Worm (Caenorhabditis elegans): Measurements from ENCODE around the gene F44E2.8.

F44E2.8 gene

DNA sequence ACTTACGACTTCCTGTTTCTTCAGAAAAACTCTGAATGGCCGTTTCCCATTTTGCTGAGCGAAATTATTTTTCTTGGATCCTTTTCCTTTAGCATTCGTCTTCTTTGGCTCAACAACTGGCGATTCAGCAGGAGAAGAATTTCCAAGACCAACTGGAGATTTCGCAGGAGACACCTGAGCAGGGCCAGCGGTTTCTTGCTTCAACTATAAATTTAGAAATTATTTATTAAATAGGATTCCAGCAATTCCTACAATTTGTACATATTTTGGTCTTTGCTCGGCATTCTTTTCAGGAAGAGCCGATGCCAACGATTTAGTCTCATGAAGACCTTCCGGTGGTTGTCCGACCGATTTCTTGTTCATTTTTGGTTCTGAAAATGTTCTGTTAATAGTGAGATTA is at the start of gene F44E2.8:
Gene F44E2.8, minus strand, starts transcription at position 371 of the 400 bp plus-strand sequence.
- TF ChIP-seq ceh-28 (tag; optimal IDR thresholded peaks at IDR 0.05) = no peak
- peak in 1 of 2 experiments; percentile 23 for TF ChIP-seq unc-62 (GFP tag; optimal IDR thresholded peaks at IDR 0.05 in 1 of 2)
- no peak for TF ChIP-seq unc-62 (tag; optimal IDR thresholded peaks at IDR 0.05)
- TF ChIP-seq T26A8.4 (GFP tag; IDR thresholded peaks at IDR 0.05) = 0 out of 2 replicates have a peak, but pooled peaks have one; percentile 29
- TF ChIP-seq daf-16 (GFP tag; optimal IDR thresholded peaks at IDR 0.05) = no peak
- TF ChIP-seq daf-16 (tag; optimal IDR thresholded peaks at IDR 0.05) = peak; percentile 8
- TF ChIP-seq ZK337.2 (GFP tag; IDR thresholded peaks at IDR 0.05) = no peak
- peak; percentile 52 for TF ChIP-seq lin-38 (GFP tag; IDR thresholded peaks at IDR 0.05)
- TF ChIP-seq nhr-42 (GFP tag; IDR thresholded peaks at IDR 0.05) = no peak

ce11 chrIII:8898267-8898666 is 48.6 kb upstream of the F44E2.8 start:
- TF ChIP-seq lin-38 (GFP tag; IDR thresholded peaks at IDR 0.05) = peak; percentile 29; the same call in 1 of the 2 replicates
- 0 out of 2 replicates have a peak, but pooled peaks have one; percentile 15 for TF ChIP-seq dmd-8 (GFP tag; IDR thresholded peaks at IDR 0.05)

- TF ChIP-seq F10B5.3 (tag; optimal IDR thresholded peaks at IDR 0.05) (no peak), skn-1 (tag; optimal IDR thresholded peaks at IDR 0.05) (no peak), ZK337.2 (GFP tag; IDR thresholded peaks at IDR 0.05) (no peak), mep-1 (tag; optimal IDR thresholded peaks at IDR 0.05) (no peak), lin-38 (GFP tag; IDR thresholded peaks at IDR 0.05) (no peak), jun-1 (tag; optimal IDR thresholded peaks at IDR 0.05) (no peak), lim-7 (GFP tag; IDR thresholded peaks at IDR 0.05) (no peak), F37D6.2 (tag; optimal IDR thresholded peaks at IDR 0.05) (no peak), fkh-10 (GFP tag; optimal IDR thresholded peaks at IDR 0.05) (no peak), Y105C5A.15 (GFP tag; IDR thresholded peaks at IDR 0.05) (no peak), lin-29 (GFP tag; IDR thresholded peaks at IDR 0.05) (no peak), ceh-62 (tag; optimal IDR thresholded peaks at IDR 0.05) (no peak), mdl-1 (tag; optimal IDR thresholded peaks at IDR 0.05) (no peak), F49E8.2 (tag; optimal IDR thresholded peaks at IDR 0.05; ENCODE audit: borderline replicate concordance) (no peak), hif-1 (tag; optimal IDR thresholded peaks at IDR 0.05) (no peak), rbr-2 (tag; optimal IDR thresholded peaks at IDR 0.05) (no peak), nhr-6 (tag; optimal IDR thresholded peaks at IDR 0.05) (no peak)
Measured at ce11 chrIII:8894782-8895181, 45.1 kb upstream of the F44E2.8 start, which contains the start of gene asna-1. Gene asna-1 (plus strand): TSS chrIII:8895082.

- TF ChIP-seq unc-62 (GFP tag; optimal IDR thresholded peaks at IDR 0.05 in 1 of 2) = no peak
- no peak for TF ChIP-seq unc-62 (tag; optimal IDR thresholded peaks at IDR 0.05)
- TF ChIP-seq nhr-111 (GFP tag; optimal IDR thresholded peaks at IDR 0.05) = no peak
- no peak for TF ChIP-seq snpc-4 (tag; optimal IDR thresholded peaks at IDR 0.05)
Measured at ce11 chrIII:8893464-8893863, 43.8 kb upstream of the F44E2.8 start, which contains the start of gene ZK637.4. Gene ZK637.4 (plus strand): TSS chrIII:8893764.

ce11 chrIII:8889931-8890330 is 40.3 kb upstream of the F44E2.8 start, which contains the start of gene lnkn-1:
Gene lnkn-1 (plus strand): TSS chrIII:8890231.
- TF ChIP-seq unc-62 (GFP tag; optimal IDR thresholded peaks at IDR 0.05 in 1 of 2) (no peak), unc-62 (tag; optimal IDR thresholded peaks at IDR 0.05) (no peak), T26A8.4 (GFP tag; IDR thresholded peaks at IDR 0.05) (no peak), Y75B8A.6 (GFP tag; IDR thresholded peaks at IDR 0.05) (no peak), dpl-1 (GFP tag; optimal IDR thresholded peaks at IDR 0.05) (no peak), aha-1 (tag) (no peak), nhr-10 (tag; optimal IDR thresholded peaks at IDR 0.05) (no peak), vab-7 (GFP tag; IDR thresholded peaks at IDR 0.05) (no peak), ceh-28 (tag; optimal IDR thresholded peaks at IDR 0.05) (no peak), aly-2 (tag; optimal IDR thresholded peaks at IDR 0.05) (no peak), zfp-2 (tag; optimal IDR thresholded peaks at IDR 0.05) (no peak), lir-3 (tag; optimal IDR thresholded peaks at IDR 0.05) (no peak), ceh-44 (GFP tag; IDR thresholded peaks at IDR 0.05) (no peak), set-16 (GFP tag; IDR thresholded peaks at IDR 0.05) (no peak), unc-39 (tag; optimal IDR thresholded peaks at IDR 0.05) (no peak), zfp-3 (GFP tag; conservative IDR thresholded peaks at IDR 0.05) (no peak), gei-8 (GFP tag; optimal IDR thresholded peaks at IDR 0.05) (no peak), lim-7 (GFP tag; IDR thresholded peaks at IDR 0.05) (no peak), tra-1 (GFP tag; IDR thresholded peaks at IDR 0.05) (no peak), mxl-3 (GFP tag; optimal IDR thresholded peaks at IDR 0.05) (no peak), fos-1 (tag; optimal IDR thresholded peaks at IDR 0.05) (no peak)
